Fruit fly (Drosophila melanogaster) whole organism, embryonic: Measurements from ENCODE around the gene Hex-t2.

Experiments used
- Blimp-1 ChIP-seq: fragments of 200-800 bp; sonication (Bioruptor generic); optimal IDR thresholded peaks from 3 replicates; lab custom pipeline; 2018; ENCODE audit warnings: missing biosample characterization, missing genetic modification characterization, mild to moderate bottlenecking, moderate library complexity, missing genetic modification reagents
- CG10321 ChIP-seq: fragments of 200-800 bp; sonication (Bioruptor generic); IDR thresholded peaks from 2 replicates; pipeline ENCODE4 v1.3.6; 2022; ENCODE audit warnings: missing biosample characterization, missing genetic modification characterization
- CG1233 ChIP-seq: fragments of 200-800 bp; sonication (Bioruptor generic); optimal IDR thresholded peaks from 4 replicates; lab custom pipeline; 2018; ENCODE audit warnings: missing biosample characterization, mild to moderate bottlenecking, missing genetic modification characterization
- CG13424 ChIP-seq: fragments of 200-800 bp; sonication (Bioruptor generic); optimal IDR thresholded peaks from 2 replicates; lab custom pipeline; 2019; ENCODE audit warnings: missing biosample characterization, mild to moderate bottlenecking, missing genetic modification characterization, moderate library complexity
- CG13894 ChIP-seq: fragments of 200-800 bp; sonication (Bioruptor generic); optimal IDR thresholded peaks from 3 replicates; lab custom pipeline; 2018; ENCODE audit warnings: missing biosample characterization, mild to moderate bottlenecking, missing genetic modification characterization, moderate library complexity
- CG14441 ChIP-seq: fragments of 200-800 bp; sonication (Bioruptor generic); IDR thresholded peaks from 2 replicates; pipeline ENCODE4 v1.3.6; 2022; ENCODE audit warnings: missing biosample characterization, missing genetic modification characterization
- CG15011 ChIP-seq: fragments of 200-800 bp; sonication (Bioruptor generic); optimal IDR thresholded peaks from 3 replicates; lab custom pipeline; 2018; ENCODE audit warnings: missing biosample characterization, mild to moderate bottlenecking, missing genetic modification characterization
- CG17328 ChIP-seq: fragments of 200-800 bp; sonication (Bioruptor generic); IDR thresholded peaks from 2 replicates; pipeline ENCODE4 v1.3.6; 2022; ENCODE audit warnings: missing biosample characterization, missing genetic modification characterization
- CG18619 ChIP-seq: fragments of 200-800 bp; sonication (Bioruptor generic); optimal IDR thresholded peaks from 3 replicates; lab custom pipeline; 2017; ENCODE audit warnings: missing biosample characterization, mild to moderate bottlenecking, missing genetic modification characterization
- CG18764 ChIP-seq: fragments of 200-800 bp; sonication (Bioruptor generic); optimal IDR thresholded peaks from 3 replicates; lab custom pipeline; 2016; ENCODE audit warnings: missing biosample characterization, missing genetic modification characterization
- CG2712 ChIP-seq: fragments of 200-800 bp; optimal IDR thresholded peaks from 3 replicates; lab custom pipeline; 2019; ENCODE audit warnings: missing biosample characterization, mild to moderate bottlenecking, missing genetic modification characterization, moderate library complexity
- CG30403 ChIP-seq: fragments of 200-800 bp; sonication (Bioruptor generic); optimal IDR thresholded peaks from 3 replicates; lab custom pipeline; 2016; ENCODE audit warnings: missing biosample characterization, missing genetic modification characterization
- CG34224 ChIP-seq: fragments of 200-800 bp; sonication (Bioruptor generic); IDR thresholded peaks from 3 replicates; pipeline ENCODE4 v1.3.6; 2022; ENCODE audit warnings: missing biosample characterization, missing genetic modification characterization; ENCODE audit not compliant: partially characterized antibody
- CG4424 ChIP-seq: fragments of 200-800 bp; sonication (Bioruptor generic); optimal IDR thresholded peaks from 3 replicates; lab custom pipeline; 2016; ENCODE audit warnings: missing biosample characterization, missing genetic modification characterization
- CG4854 ChIP-seq: fragments of 200-800 bp; sonication (Bioruptor generic); optimal IDR thresholded peaks from 2 replicates; lab custom pipeline; 2016; ENCODE audit warnings: missing biosample characterization, missing genetic modification characterization, inconsistent platforms
- CG6254 ChIP-seq: fragments of 200-800 bp; sonication (Bioruptor generic); optimal IDR thresholded peaks from 3 replicates; lab custom pipeline; 2017; ENCODE audit warnings: mild to moderate bottlenecking, missing biosample characterization, missing genetic modification reagents, missing genetic modification characterization
- CG6854 ChIP-seq: fragments of 200-800 bp; sonication (Bioruptor generic); optimal IDR thresholded peaks from 3 replicates; lab custom pipeline; 2017; ENCODE audit warnings: missing biosample characterization, mild to moderate bottlenecking, missing genetic modification characterization
- CG7357 ChIP-seq: fragments of 200-800 bp; sonication (Bioruptor generic); IDR thresholded peaks from 3 replicates; pipeline ENCODE4 v1.3.6; 2022; ENCODE audit warnings: missing biosample characterization, missing genetic modification characterization
- CG7556 ChIP-seq: fragments of 200-800 bp; sonication (Bioruptor generic); optimal IDR thresholded peaks from 2 replicates; lab custom pipeline; 2017; ENCODE audit warnings: missing biosample characterization, mild to moderate bottlenecking, missing genetic modification characterization
- CG7839 ChIP-seq: fragments of 200-800 bp; sonication (Bioruptor generic); optimal IDR thresholded peaks from 3 replicates; lab custom pipeline; 2018; ENCODE audit warnings: missing biosample characterization, mild to moderate bottlenecking, missing genetic modification characterization, moderate library complexity
- CG9215 ChIP-seq: fragments of 200-800 bp; sonication (Bioruptor generic); IDR thresholded peaks from 2 replicates; pipeline ENCODE4 v1.3.6; 2022; ENCODE audit warnings: missing biosample characterization, missing genetic modification characterization
- Dip2 ChIP-seq: fragments of 200-800 bp; sonication (Bioruptor generic); IDR thresholded peaks from 2 replicates; pipeline ENCODE4 v1.3.6; 2022; ENCODE audit warnings: missing biosample characterization, missing genetic modification characterization
- Fer3 ChIP-seq: fragments of 200-800 bp; sonication (Bioruptor generic); optimal IDR thresholded peaks from 2 replicates; lab custom pipeline; 2018; ENCODE audit warnings: missing biosample characterization, mild to moderate bottlenecking, missing genetic modification characterization, moderate library complexity
- Gsc ChIP-seq: fragments of 200-800 bp; sonication (Bioruptor generic); IDR thresholded peaks from 2 replicates; pipeline ENCODE4 v1.3.6; 2022; ENCODE audit warnings: missing biosample characterization, missing genetic modification characterization
- Hmr ChIP-seq: fragments of 200-800 bp; sonication (Bioruptor generic); optimal IDR thresholded peaks from 3 replicates; lab custom pipeline; 2017; ENCODE audit warnings: mild to moderate bottlenecking, missing biosample characterization, missing genetic modification reagents, missing genetic modification characterization
- Ptx1 ChIP-seq: fragments of 200-800 bp; sonication (Bioruptor generic); IDR thresholded peaks from 2 replicates; pipeline ENCODE4 v1.3.6; 2022; ENCODE audit warnings: missing biosample characterization, missing genetic modification characterization
- Xbp1 ChIP-seq: fragments of 200-800 bp; sonication (Bioruptor generic); optimal IDR thresholded peaks from 3 replicates; lab custom pipeline; 2016; ENCODE audit warnings: missing biosample characterization, mild to moderate bottlenecking, missing genetic modification characterization
- ara ChIP-seq: fragments of 200-800 bp; sonication (Bioruptor generic); IDR thresholded peaks from 2 replicates; pipeline ENCODE4 v1.3.6; 2022; ENCODE audit warnings: missing biosample characterization, missing genetic modification characterization
- corto ChIP-seq: fragments of 200-800 bp; sonication (Bioruptor generic); optimal IDR thresholded peaks from 2 replicates; lab custom pipeline; 2016; ENCODE audit warnings: missing biosample characterization, mild to moderate bottlenecking, missing genetic modification characterization, moderate library complexity
- dpn ChIP-seq, 2 experiments: fragments of 200-800 bp; sonication (Bioruptor generic); optimal IDR thresholded peaks; 3 replicates each; lab custom pipeline; 2016; ENCODE audit warnings: missing biosample characterization in 2 of 2, missing genetic modification characterization in 2 of 2
- ems ChIP-seq: fragments of 200-800 bp; sonication (Bioruptor generic); optimal IDR thresholded peaks from 3 replicates; lab custom pipeline; 2016; ENCODE audit warnings: missing biosample characterization, missing genetic modification characterization
- klu ChIP-seq: fragments of 200-800 bp; sonication (Bioruptor generic); IDR thresholded peaks from 2 replicates; pipeline ENCODE4 v1.3.6; 2022; ENCODE audit warnings: missing biosample characterization, missing genetic modification characterization
- lilli ChIP-seq: fragments of 200-800 bp; sonication (Bioruptor generic); optimal IDR thresholded peaks from 3 replicates; lab custom pipeline; 2016; ENCODE audit warnings: missing biosample characterization, missing genetic modification characterization
- mirr ChIP-seq: fragments of 200-800 bp; sonication (Bioruptor generic); optimal IDR thresholded peaks from 3 replicates; lab custom pipeline; 2018; ENCODE audit warnings: missing biosample characterization, mild to moderate bottlenecking, missing genetic modification characterization
- mld ChIP-seq: fragments of 200-800 bp; sonication (Bioruptor generic); IDR thresholded peaks from 3 replicates; pipeline ENCODE4 v1.3.6; 2022; ENCODE audit warnings: missing biosample characterization, missing genetic modification characterization; ENCODE audit not compliant: partially characterized antibody
- nau ChIP-seq: fragments of 200-800 bp; sonication (Bioruptor generic); optimal IDR thresholded peaks from 3 replicates; lab custom pipeline; 2017; ENCODE audit warnings: missing biosample characterization, mild to moderate bottlenecking, missing genetic modification characterization, missing genetic modification reagents
- oc ChIP-seq: fragments of 200-800 bp; sonication (Bioruptor generic); optimal IDR thresholded peaks from 2 replicates; lab custom pipeline; 2018; ENCODE audit warnings: missing biosample characterization, mild to moderate bottlenecking, missing genetic modification characterization, moderate library complexity
- row ChIP-seq: fragments of 200-800 bp; sonication (Bioruptor generic); IDR thresholded peaks from 3 replicates; pipeline ENCODE4 v1.3.6; 2022; ENCODE audit warnings: missing biosample characterization, missing genetic modification characterization
- scrt ChIP-seq: fragments of 200-800 bp; sonication (Bioruptor generic); optimal IDR thresholded peaks from 2 replicates; lab custom pipeline; 2018; ENCODE audit warnings: missing biosample characterization, mild to moderate bottlenecking, missing genetic modification characterization, moderate library complexity
- sd ChIP-seq: fragments of 200-800 bp; sonication (Bioruptor generic); optimal IDR thresholded peaks from 3 replicates; lab custom pipeline; 2018; ENCODE audit warnings: missing biosample characterization, mild to moderate bottlenecking, missing genetic modification characterization, moderate library complexity
- sens ChIP-seq: fragments of 200-800 bp; sonication (Bioruptor generic); peaks from one replicate; lab custom pipeline; 2016; ENCODE audit warnings: missing biosample characterization, missing genetic modification characterization
- seq ChIP-seq: fragments of 200-800 bp; sonication (Bioruptor generic); IDR thresholded peaks from 2 replicates; pipeline ENCODE4 v1.3.6; 2022; ENCODE audit warnings: missing biosample characterization, missing genetic modification characterization
- slp2 ChIP-seq: fragments of 200-800 bp; sonication (Bioruptor generic); optimal IDR thresholded peaks from 2 replicates; lab custom pipeline; 2016; ENCODE audit warnings: missing biosample characterization, missing genetic modification characterization
- sr ChIP-seq: fragments of 200-800 bp; sonication (Bioruptor generic); IDR thresholded peaks from 3 replicates; pipeline ENCODE4 v1.3.6; 2022; ENCODE audit warnings: missing biosample characterization, missing genetic modification characterization
- tx ChIP-seq: fragments of 200-800 bp; sonication (Bioruptor generic); optimal IDR thresholded peaks from 2 replicates; lab custom pipeline; 2016; ENCODE audit warnings: missing biosample characterization, missing genetic modification characterization
- unpg ChIP-seq: fragments of 200-800 bp; sonication (Bioruptor generic); optimal IDR thresholded peaks from 3 replicates; lab custom pipeline; 2018; ENCODE audit warnings: missing biosample characterization, mild to moderate bottlenecking, missing genetic modification characterization, moderate library complexity
- vvl ChIP-seq: fragments of 200-800 bp; sonication (Bioruptor generic); IDR thresholded peaks from 2 replicates; pipeline ENCODE4 v1.3.6; 2022; ENCODE audit warnings: missing biosample characterization, missing genetic modification characterization
- zen ChIP-seq: fragments of 200-800 bp; sonication (Bioruptor generic); optimal IDR thresholded peaks from 3 replicates; lab custom pipeline; 2018; ENCODE audit warnings: missing biosample characterization, mild to moderate bottlenecking, missing genetic modification characterization, moderate library complexity
- zf30C ChIP-seq: fragments of 200-800 bp; sonication (Bioruptor generic); optimal IDR thresholded peaks from 3 replicates; lab custom pipeline; 2018; ENCODE audit warnings: missing biosample characterization, mild to moderate bottlenecking, missing genetic modification characterization

Gene Hex-t2

DNA sequence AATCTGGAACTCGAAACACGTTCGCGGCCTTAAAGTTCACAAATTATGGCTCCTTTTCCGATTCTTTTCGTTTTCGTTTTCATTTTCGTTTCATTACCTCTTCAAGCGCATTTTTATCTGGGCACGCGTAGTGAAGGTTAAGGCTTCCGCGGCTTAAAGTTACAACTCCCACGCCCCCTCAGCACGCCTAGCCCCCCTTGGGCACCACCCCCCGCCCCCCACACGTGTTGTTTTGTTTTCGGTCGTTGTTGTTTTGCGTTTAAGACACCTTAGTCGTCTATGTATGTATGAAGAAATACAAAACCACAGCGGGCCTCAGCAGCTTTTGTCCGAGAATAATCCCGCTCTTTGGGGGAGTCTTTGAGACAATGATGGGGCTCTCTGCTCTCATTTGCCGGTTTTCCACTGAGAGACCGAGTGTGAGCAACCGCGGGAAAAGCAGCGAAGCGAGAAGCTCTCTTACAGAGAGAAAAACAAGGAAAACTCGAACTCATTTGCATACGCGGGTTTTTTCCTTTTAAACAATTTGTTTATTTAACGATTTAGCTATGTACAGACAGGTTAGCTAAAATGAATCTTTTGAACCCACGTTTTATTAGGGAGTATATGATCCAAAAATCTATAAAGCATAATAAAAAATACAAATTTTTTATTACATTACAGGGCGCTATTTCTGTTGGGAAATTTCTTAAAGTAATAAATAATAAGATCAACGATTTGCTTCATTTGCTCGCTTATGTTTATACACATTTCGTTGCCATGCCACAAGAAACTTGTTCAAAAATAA lies 11.9 kb downstream of the Hex-t2 start (continued):
- TF ChIP-seq unpg (GFP tag; lab: Kevin White, UChicago) (peak; percentile 37), sd (tag; lab: Kevin White, UChicago) (peak; percentile 8), CG2712 (tag; lab: Kevin White, UChicago) (no peak), sr (GFP tag; lab: Robert Waterston, UW) (peak; percentile 86), CG4424 (GFP tag; lab: Kevin White, UChicago) (peak; percentile 8), CG7556 (GFP tag; lab: Kevin White, UChicago) (peak; percentile 43), ara (GFP tag; lab: Robert Waterston, UW) (0 out of 2 replicates have a peak, but pooled peaks have one; percentile 16), Ptx1 (GFP tag; lab: Robert Waterston, UW) (0 out of 2 replicates have a peak, but pooled peaks have one; percentile 24), corto (GFP tag; lab: Kevin White, UChicago) (no peak), sens (GFP tag; lab: Kevin White, UChicago) (peak; percentile 10), slp2 (GFP tag; lab: Kevin White, UChicago) (no peak), CG1233 (GFP tag; lab: Kevin White, UChicago) (no peak), CG7357 (GFP tag; lab: Robert Waterston, UW) (no peak), CG34224 (GFP tag; lab: Robert Waterston, UW) (0 out of 3 replicates have a peak, but pooled peaks have one; percentile 15), mld (GFP tag; lab: Robert Waterston, UW) (no peak), tx (GFP tag; lab: Kevin White, UChicago) (peak; percentile 13), dpn (GFP tag; optimal IDR thresholded peaks at IDR 0.05; lab: Kevin White, UChicago) (peak in 1 of 2 experiments; percentile 22), seq (GFP tag; lab: Robert Waterston, UW) (no peak), mirr (peak; percentile 56), CG10321 (GFP tag; lab: Robert Waterston, UW) (peak; percentile 5; the same call in 1 of the 2 replicates), CG30403 (GFP tag; lab: Kevin White, UChicago) (peak; percentile 22), CG6854 (GFP tag; lab: Kevin White, UChicago) (peak; percentile 1), CG13894 (tag; lab: Kevin White, UChicago) (peak; percentile 46), Fer3 (peak; percentile 33), CG15011 (GFP tag; lab: Kevin White, UChicago) (no peak), CG17328 (0 out of 2 replicates have a peak, but pooled peaks have one; percentile 31), Blimp-1 (GFP tag; lab: Kevin White, UChicago) (peak; percentile 79), row (GFP tag; lab: Robert Waterston, UW) (peak; percentile 55; the same call in 2 of the 3 replicates), nau (GFP tag; lab: Kevin White, UChicago) (peak; percentile 7), zf30C (peak; percentile 40), CG6254 (GFP tag; lab: Kevin White, UChicago) (no peak), zen (no peak), lilli (GFP tag; lab: Kevin White, UChicago) (peak; percentile 3), Gsc (GFP tag; lab: Robert Waterston, UW) (no peak), CG7839 (peak; percentile 33), CG18764 (GFP tag; lab: Kevin White, UChicago) (no peak), CG18619 (peak; percentile 4), ems (GFP tag; lab: Kevin White, UChicago) (peak; percentile 16), scrt (GFP tag; lab: Kevin White, UChicago) (no peak), oc (tag; lab: Kevin White, UChicago) (peak; percentile 3), Xbp1 (GFP tag; lab: Kevin White, UChicago) (peak; percentile 4), CG4854 (GFP tag; lab: Kevin White, UChicago) (no peak), CG13424 (peak; percentile 40), vvl (peak; percentile 60; the same call in 1 of the 2 replicates), CG9215 (no peak), Hmr (peak; percentile 30), klu (GFP tag; lab: Robert Waterston, UW) (peak; percentile 81), Dip2 (GFP tag; lab: Robert Waterston, UW) (no peak), CG14441 (GFP tag; lab: Robert Waterston, UW) (peak; percentile 51)
